Fruit fly (Drosophila melanogaster) whole organism, embryonic: ENCODE data around the gene ppk30.

Experiments
- Bgb ChIP-seq: fragments of 200-800 bp; sonication (Bioruptor generic); IDR thresholded peaks from 2 replicates; pipeline ENCODE4 v1.3.6; 2022; ENCODE audit warnings: missing biosample characterization, missing genetic modification characterization; ENCODE audit not compliant: partially characterized antibody
- Blimp-1 ChIP-seq: fragments of 200-800 bp; sonication (Bioruptor generic); optimal IDR thresholded peaks from 3 replicates; lab custom pipeline; 2018; ENCODE audit warnings: missing biosample characterization, missing genetic modification characterization, mild to moderate bottlenecking, moderate library complexity, missing genetic modification reagents
- BtbVII ChIP-seq: fragments of 200-800 bp; sonication (Bioruptor generic); optimal IDR thresholded peaks from 3 replicates; lab custom pipeline; 2017; ENCODE audit warnings: missing biosample characterization, mild to moderate bottlenecking, missing genetic modification characterization
- CG10267 ChIP-seq: fragments of 200-800 bp; sonication (Bioruptor generic); optimal IDR thresholded peaks from 2 replicates; lab custom pipeline; 2018; ENCODE audit warnings: missing biosample characterization, mild to moderate bottlenecking, missing genetic modification characterization, moderate library complexity
- CG10274 ChIP-seq: fragments of 200-800 bp; sonication (Bioruptor generic); optimal IDR thresholded peaks from 3 replicates; lab custom pipeline; 2017; ENCODE audit warnings: missing biosample characterization, mild to moderate bottlenecking, missing genetic modification characterization
- CG10321 ChIP-seq: fragments of 200-800 bp; sonication (Bioruptor generic); IDR thresholded peaks from 2 replicates; pipeline ENCODE4 v1.3.6; 2022; ENCODE audit warnings: missing biosample characterization, missing genetic modification characterization
- CG11247 ChIP-seq: fragments of 200-800 bp; sonication (Bioruptor generic); IDR thresholded peaks from 2 replicates; pipeline ENCODE4 v1.3.6; 2022; ENCODE audit warnings: missing biosample characterization, missing genetic modification characterization
- CG11723 ChIP-seq: fragments of 200-800 bp; sonication (Bioruptor generic); optimal IDR thresholded peaks from 2 replicates; lab custom pipeline; 2017; ENCODE audit warnings: missing biosample characterization, mild to moderate bottlenecking, missing genetic modification characterization
- CG12071 ChIP-seq: fragments of 200-800 bp; sonication (Bioruptor generic); optimal IDR thresholded peaks from 3 replicates; lab custom pipeline; 2018; ENCODE audit warnings: missing biosample characterization, mild to moderate bottlenecking, missing genetic modification characterization
- CG13296 ChIP-seq: fragments of 200-800 bp; sonication (Bioruptor generic); optimal IDR thresholded peaks from 3 replicates; lab custom pipeline; 2018; ENCODE audit warnings: missing biosample characterization, mild to moderate bottlenecking, missing genetic modification characterization
- CG14860 ChIP-seq: fragments of 200-800 bp; sonication (Bioruptor generic); IDR thresholded peaks from 3 replicates; pipeline ENCODE4 v1.3.6; 2022; ENCODE audit warnings: missing biosample characterization, missing genetic modification characterization; ENCODE audit not compliant: partially characterized antibody
- CG1529 ChIP-seq: fragments of 200-800 bp; sonication (Bioruptor generic); optimal IDR thresholded peaks from 3 replicates; lab custom pipeline; 2018; ENCODE audit warnings: missing biosample characterization, missing genetic modification characterization
- CG17361 ChIP-seq: fragments of 200-800 bp; sonication (Bioruptor generic); IDR thresholded peaks from 3 replicates; pipeline ENCODE4 v1.3.6; 2022; ENCODE audit warnings: missing biosample characterization, missing genetic modification characterization
- CG17829 ChIP-seq: fragments of 200-800 bp; optimal IDR thresholded peaks from 2 replicates; lab custom pipeline; 2019; ENCODE audit warnings: missing biosample characterization, mild to moderate bottlenecking, missing genetic modification characterization, moderate library complexity
- CG1832 ChIP-seq: fragments of 200-800 bp; sonication (Bioruptor generic); optimal IDR thresholded peaks from 2 replicates; lab custom pipeline; 2017; ENCODE audit warnings: missing biosample characterization, mild to moderate bottlenecking, missing genetic modification characterization, inconsistent platforms
- CG2129 ChIP-seq: fragments of 200-800 bp; sonication (Bioruptor generic); IDR thresholded peaks from 2 replicates; pipeline ENCODE4 v1.3.6; 2022; ENCODE audit warnings: missing biosample characterization, missing genetic modification characterization; ENCODE audit not compliant: partially characterized antibody
- CG2712 ChIP-seq: fragments of 200-800 bp; optimal IDR thresholded peaks from 3 replicates; lab custom pipeline; 2019; ENCODE audit warnings: missing biosample characterization, mild to moderate bottlenecking, missing genetic modification characterization, moderate library complexity
- CG30020 ChIP-seq: fragments of 200-800 bp; optimal IDR thresholded peaks from 2 replicates; lab custom pipeline; 2019; ENCODE audit warnings: missing biosample characterization, mild to moderate bottlenecking, missing genetic modification characterization, moderate library complexity
- CG3407 ChIP-seq: fragments of 200-800 bp; sonication (Bioruptor generic); optimal IDR thresholded peaks from 2 replicates; lab custom pipeline; 2018; ENCODE audit warnings: missing biosample characterization, mild to moderate bottlenecking, missing genetic modification characterization
- CG34376 ChIP-seq: fragments of 200-800 bp; sonication (Bioruptor generic); optimal IDR thresholded peaks from 2 replicates; lab custom pipeline; 2018; ENCODE audit warnings: missing biosample characterization, mild to moderate bottlenecking, missing genetic modification characterization
- CG4282 ChIP-seq: fragments of 200-800 bp; sonication (Bioruptor generic); optimal IDR thresholded peaks from 2 replicates; lab custom pipeline; 2016; ENCODE audit warnings: missing biosample characterization, missing genetic modification characterization
- CG43689 ChIP-seq: fragments of 200-800 bp; sonication (Bioruptor generic); IDR thresholded peaks from 2 replicates; pipeline ENCODE4 v1.3.6; 2022; ENCODE audit warnings: missing biosample characterization, missing genetic modification characterization
- CG6765 ChIP-seq: fragments of 200-800 bp; sonication (Bioruptor generic); optimal IDR thresholded peaks from 3 replicates; lab custom pipeline; 2017; ENCODE audit warnings: missing biosample characterization, mild to moderate bottlenecking, missing genetic modification characterization
- CG8388 ChIP-seq: fragments of 200-800 bp; sonication (Bioruptor generic); optimal IDR thresholded peaks from 2 replicates; lab custom pipeline; 2019; ENCODE audit warnings: missing biosample characterization, mild to moderate bottlenecking, missing genetic modification characterization, moderate library complexity
- CG9797 ChIP-seq: fragments of 200-800 bp; sonication (Bioruptor generic); optimal IDR thresholded peaks from 3 replicates; lab custom pipeline; 2018; ENCODE audit warnings: missing biosample characterization, mild to moderate bottlenecking, missing genetic modification characterization
- Chrac-16 ChIP-seq: fragments of 200-800 bp; sonication (Bioruptor generic); optimal IDR thresholded peaks from 3 replicates; lab custom pipeline; 2016; ENCODE audit warnings: missing biosample characterization, missing genetic modification characterization
- CoRest ChIP-seq: fragments of 200-800 bp; sonication (Bioruptor generic); optimal IDR thresholded peaks from 3 replicates; lab custom pipeline; 2018; ENCODE audit warnings: missing biosample characterization, mild to moderate bottlenecking, missing genetic modification characterization, moderate library complexity
- D ChIP-seq, 2 experiments: fragments of 200-800 bp in 1 of 2; fragments of >200 bp in 1 of 2; sonication (Bioruptor generic) in 1 of 2; optimal IDR thresholded peaks; 2 replicates in 1 of 2; 3 replicates in 1 of 2; lab custom pipeline; 2017; ENCODE audit warnings: mild to moderate bottlenecking in 1 of 2, missing biosample characterization in 1 of 2, missing genetic modification characterization in 1 of 2, missing genetic modification reagents in 1 of 2
- Doc2 ChIP-seq: fragments of 200-800 bp; sonication (Bioruptor generic); IDR thresholded peaks from 2 replicates; pipeline ENCODE4 v1.3.6; 2022; ENCODE audit warnings: missing biosample characterization, missing genetic modification characterization
- Hsf ChIP-seq: fragments of 200-800 bp; sonication (Bioruptor generic); optimal IDR thresholded peaks from 3 replicates; lab custom pipeline; 2016; ENCODE audit warnings: missing biosample characterization, missing genetic modification characterization
- MBD-R2 ChIP-seq: fragments of 200-800 bp; sonication (Bioruptor generic); IDR thresholded peaks from 2 replicates; pipeline ENCODE4 v1.3.6; 2022; ENCODE audit warnings: missing biosample characterization, missing genetic modification characterization
- MTF-1 ChIP-seq: fragments of 200-800 bp; sonication (Bioruptor generic); optimal IDR thresholded peaks from 2 replicates; lab custom pipeline; 2018; ENCODE audit warnings: missing biosample characterization, mild to moderate bottlenecking, missing genetic modification characterization, borderline replicate concordance
- Mrtf ChIP-seq: fragments of 200-800 bp; sonication (Bioruptor generic); IDR thresholded peaks from 3 replicates; pipeline ENCODE4 v1.3.6; 2022; ENCODE audit warnings: missing biosample characterization, missing genetic modification characterization
- TFAM ChIP-seq: fragments of 200-800 bp; sonication (Bioruptor generic); optimal IDR thresholded peaks from 2 replicates; lab custom pipeline; 2017; ENCODE audit warnings: missing biosample characterization, missing genetic modification characterization, inconsistent platforms
- crc ChIP-seq: fragments of 200-800 bp; sonication (Bioruptor generic); optimal IDR thresholded peaks from 2 replicates; lab custom pipeline; 2016; ENCODE audit warnings: missing biosample characterization, missing genetic modification characterization
- cwo ChIP-seq: fragments of 200-800 bp; sonication (Bioruptor generic); optimal IDR thresholded peaks from 3 replicates; lab custom pipeline; 2017; ENCODE audit warnings: missing biosample characterization, missing genetic modification characterization, mild to moderate bottlenecking, moderate library complexity, missing genetic modification reagents
- en ChIP-seq: fragments of 200-800 bp; sonication (Bioruptor generic); optimal IDR thresholded peaks from 2 replicates; lab custom pipeline; 2016; ENCODE audit warnings: missing biosample characterization, missing genetic modification characterization
- fru ChIP-seq: fragments of >200 bp; optimal IDR thresholded peaks from 2 replicates; lab custom pipeline; 2017
- gcm ChIP-seq: fragments of 200-800 bp; sonication (Bioruptor generic); optimal IDR thresholded peaks from 2 replicates; lab custom pipeline; 2019; ENCODE audit warnings: missing biosample characterization, mild to moderate bottlenecking, missing genetic modification characterization, moderate library complexity
- gcm2 ChIP-seq: fragments of 200-800 bp; sonication (Bioruptor generic); optimal IDR thresholded peaks from 2 replicates; lab custom pipeline; 2016; ENCODE audit warnings: missing biosample characterization, missing genetic modification characterization
- ham ChIP-seq: fragments of 200-800 bp; sonication (Bioruptor generic); IDR thresholded peaks from 2 replicates; pipeline ENCODE4 v1.3.6; 2022; ENCODE audit warnings: missing biosample characterization, missing genetic modification characterization
- hbn ChIP-seq: fragments of 200-800 bp; sonication (Bioruptor generic); IDR thresholded peaks from 2 replicates; pipeline ENCODE4 v1.3.6; 2022; ENCODE audit warnings: missing biosample characterization, missing genetic modification characterization; ENCODE audit not compliant: partially characterized antibody
- kay ChIP-seq: fragments of 200-800 bp; sonication (Bioruptor generic); optimal IDR thresholded peaks from 2 replicates; lab custom pipeline; 2016; ENCODE audit warnings: missing biosample characterization, missing genetic modification characterization
- lilli ChIP-seq: fragments of 200-800 bp; sonication (Bioruptor generic); optimal IDR thresholded peaks from 3 replicates; lab custom pipeline; 2016; ENCODE audit warnings: missing biosample characterization, missing genetic modification characterization
- nmo ChIP-seq: fragments of 200-800 bp; sonication (Bioruptor generic); optimal IDR thresholded peaks from 2 replicates; lab custom pipeline; 2018; ENCODE audit warnings: missing biosample characterization, mild to moderate bottlenecking, missing genetic modification characterization, moderate library complexity
- org-1 ChIP-seq: fragments of 200-800 bp; sonication (Bioruptor generic); optimal IDR thresholded peaks from 2 replicates; lab custom pipeline; 2017; ENCODE audit warnings: missing biosample characterization, missing genetic modification characterization
- otp ChIP-seq: fragments of 200-800 bp; sonication (Bioruptor generic); IDR thresholded peaks from 3 replicates; pipeline ENCODE4, ENCODE4 v1.3.6; 2022; ENCODE audit warnings: missing biosample characterization, missing genetic modification characterization
- pita ChIP-seq: fragments of 200-800 bp; sonication (Bioruptor generic); optimal IDR thresholded peaks from 2 replicates; lab custom pipeline; 2017; ENCODE audit warnings: missing biosample characterization, mild to moderate bottlenecking, missing genetic modification characterization
- sisA ChIP-seq: fragments of 200-800 bp; sonication (Bioruptor generic); IDR thresholded peaks from 2 replicates; pipeline ENCODE4 v1.3.6; 2022; ENCODE audit warnings: missing biosample characterization, missing genetic modification characterization
- slp2 ChIP-seq: fragments of 200-800 bp; sonication (Bioruptor generic); optimal IDR thresholded peaks from 2 replicates; lab custom pipeline; 2016; ENCODE audit warnings: missing biosample characterization, missing genetic modification characterization
- tx ChIP-seq: fragments of 200-800 bp; sonication (Bioruptor generic); optimal IDR thresholded peaks from 2 replicates; lab custom pipeline; 2016; ENCODE audit warnings: missing biosample characterization, missing genetic modification characterization

The ppk30 gene

DNA sequence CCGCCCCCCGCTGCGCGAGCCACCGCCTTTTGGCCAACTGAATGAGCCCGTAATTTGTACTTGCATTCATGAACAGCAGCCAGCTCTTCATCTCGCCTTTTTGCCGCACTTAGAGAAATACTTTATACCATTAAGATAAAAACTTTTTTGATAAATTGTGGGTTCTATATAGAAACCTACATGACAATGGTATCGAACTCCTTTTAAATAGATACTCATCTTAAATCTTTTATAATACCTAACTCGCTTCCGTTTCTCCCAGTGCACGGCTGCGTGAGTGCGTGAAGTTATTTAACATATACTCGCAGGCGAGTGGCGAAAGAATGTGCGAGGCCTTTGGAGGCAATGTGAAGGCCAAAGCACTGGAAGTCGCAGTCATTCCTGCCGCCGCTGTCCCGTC is 43.1 kb upstream of the ppk30 start (continued):
- TF ChIP-seq CoRest (tag; lab: Kevin White, UChicago) (peak; percentile 25), CG34376 (GFP tag; lab: Kevin White, UChicago) (no peak), CG30020 (tag; lab: Kevin White, UChicago) (no peak), tx (no peak), CG3407 (GFP tag; lab: Kevin White, UChicago) (no peak), Mrtf (GFP tag; lab: Robert Waterston, UW) (no peak), CG9797 (GFP tag; lab: Kevin White, UChicago) (no peak), en (GFP tag; lab: Kevin White, UChicago) (no peak), CG43689 (GFP tag; lab: Robert Waterston, UW) (no peak), hbn (no peak), ham (GFP tag; lab: Robert Waterston, UW) (0 out of 2 replicates have a peak, but pooled peaks have one; percentile 32), MTF-1 (GFP tag; lab: Kevin White, UChicago) (no peak), TFAM (GFP tag; lab: Kevin White, UChicago) (no peak), Blimp-1 (GFP tag; lab: Kevin White, UChicago) (peak; percentile 30), gcm2 (GFP tag; lab: Kevin White, UChicago) (no peak), BtbVII (peak; percentile 26), Chrac-16 (no peak), CG11247 (GFP tag; lab: Robert Waterston, UW) (peak; percentile 40; the same call in 1 of the 2 replicates), fru (lab: Kevin White, UChicago) (no peak), CG2129 (no peak), CG2712 (tag; lab: Kevin White, UChicago) (peak; percentile 61), Bgb (GFP tag; lab: Robert Waterston, UW) (no peak), gcm (GFP tag; lab: Kevin White, UChicago) (no peak), MBD-R2 (no peak), sisA (GFP tag; lab: Robert Waterston, UW) (peak; percentile 33; the same call in 1 of the 2 replicates), Doc2 (GFP tag; lab: Robert Waterston, UW) (no peak), lilli (peak; percentile 33), slp2 (GFP tag; lab: Kevin White, UChicago) (no peak), CG10267 (peak; percentile 13), CG10274 (GFP tag; lab: Kevin White, UChicago) (no peak), pita (no peak), CG17829 (tag; lab: Kevin White, UChicago) (no peak), cwo (peak; percentile 14), Hsf (GFP tag; lab: Kevin White, UChicago) (peak; percentile 22), CG1529 (GFP tag; lab: Kevin White, UChicago) (no peak), otp (0 out of 3 replicates have a peak, but pooled peaks have one; percentile 45), kay (GFP tag; lab: Kevin White, UChicago) (no peak), CG13296 (peak; percentile 16), CG8388 (peak; percentile 20), CG17361 (GFP tag; lab: Robert Waterston, UW) (peak; percentile 35; the same call in 1 of the 3 replicates), CG1832 (GFP tag; lab: Kevin White, UChicago) (no peak), CG11723 (no peak), CG10321 (GFP tag; lab: Robert Waterston, UW) (no peak), org-1 (GFP tag; lab: Kevin White, UChicago) (no peak), crc (GFP tag; lab: Kevin White, UChicago) (no peak), CG4282 (GFP tag; lab: Kevin White, UChicago) (no peak), CG12071 (GFP tag; lab: Kevin White, UChicago) (peak; percentile 15), CG6765 (GFP tag; lab: Kevin White, UChicago) (no peak), CG14860 (GFP tag; lab: Robert Waterston, UW) (no peak), D (optimal IDR thresholded peaks at IDR 0.05; lab: Kevin White, UChicago) (no peak), D (GFP tag; optimal IDR thresholded peaks at IDR 0.05; lab: Kevin White, UChicago) (no peak), nmo (GFP tag; lab: Kevin White, UChicago) (peak; percentile 0)
